Worm (Caenorhabditis elegans) whole organism, L4 larva: Measurements from ENCODE around the gene rla-2.

Source experiments
- R02D3.7 ChIP-seq: fragments of 150-350 bp; sonication (generic microtip); optimal IDR thresholded peaks from 3 replicates; lab custom pipeline; 2014; ENCODE audit warnings: missing biosample characterization, missing genetic modification characterization
- daf-19 ChIP-seq: fragments of 200-800 bp; sonication (Bioruptor generic); conservative IDR thresholded peaks from 2 replicates; pipeline ENCODE4 v1.3.6; 2022; ENCODE audit warnings: missing genetic modification characterization, missing compliant biosample characterization
- dmd-9 ChIP-seq: fragments of 200-800 bp; sonication (Bioruptor generic); IDR thresholded peaks from 2 replicates; pipeline ENCODE4 v1.3.6; 2022; ENCODE audit warnings: missing genetic modification reagents, missing genetic modification characterization, missing compliant biosample characterization
- dve-1 ChIP-seq: sonication (generic microtip); optimal IDR thresholded peaks from 2 replicates; lab custom pipeline; 2017; ENCODE audit warnings: antibody characterized with exemption, mild to moderate bottlenecking, missing genetic modification characterization, missing compliant biosample characterization; ENCODE audit not compliant: insufficient read depth
- jun-1 ChIP-seq: fragments of 150-350 bp; optimal IDR thresholded peaks from 2 replicates; lab custom pipeline; 2014; ENCODE audit warnings: missing biosample characterization, missing genetic modification reagents, missing genetic modification characterization
- lin-13 ChIP-seq: fragments of 150-350 bp; optimal IDR thresholded peaks from 2 replicates; lab custom pipeline; 2014; ENCODE audit warnings: missing biosample characterization, missing genetic modification reagents, missing genetic modification characterization
- lsy-2 ChIP-seq, 2 experiments: fragments of 150-350 bp in 1 of 2; sonication (generic microtip) in 1 of 2; optimal IDR thresholded peaks; 2 replicates each; lab custom pipeline; 2014 to 2017; ENCODE audit warnings: missing biosample characterization in 2 of 2, missing genetic modification characterization in 2 of 2
- nhr-11 ChIP-seq: fragments of 150-350 bp; optimal IDR thresholded peaks from 2 replicates; lab custom pipeline; 2014; ENCODE audit warnings: missing biosample characterization, missing genetic modification characterization
- nhr-77 ChIP-seq: fragments of 150-350 bp; optimal IDR thresholded peaks from 2 replicates; lab custom pipeline; 2014; ENCODE audit warnings: missing biosample characterization, missing genetic modification characterization
- saeg-2 ChIP-seq: fragments of 200-800 bp; sonication (Bioruptor generic); IDR thresholded peaks from 2 replicates; pipeline ENCODE4 v1.3.6; 2022; ENCODE audit warnings: missing genetic modification reagents, missing genetic modification characterization, missing compliant biosample characterization
- unc-39 ChIP-seq: sonication (generic microtip); optimal IDR thresholded peaks from 2 replicates; lab custom pipeline; 2017; ENCODE audit warnings: missing biosample characterization, missing genetic modification characterization
- zag-1 ChIP-seq: fragments of 150-350 bp; optimal IDR thresholded peaks from 2 replicates; lab custom pipeline; 2014; ENCODE audit warnings: missing biosample characterization, missing genetic modification characterization

- peak; percentile 46 for TF ChIP-seq jun-1 (tag; lab: Kevin White, UChicago)
- TF ChIP-seq nhr-77 (tag; lab: Kevin White, UChicago): peak; percentile 70
- peak; percentile 84 for TF ChIP-seq nhr-11 (tag; lab: Kevin White, UChicago)
- TF ChIP-seq saeg-2 (GFP tag; lab: Robert Waterston, UW): peak; percentile 83
- no peak for TF ChIP-seq zag-1 (tag; lab: Kevin White, UChicago)
- no peak for TF ChIP-seq dmd-9 (GFP tag; lab: Robert Waterston, UW)
- no peak for TF ChIP-seq R02D3.7
- peak; percentile 95 for TF ChIP-seq dve-1 (tag; lab: Kevin White, UChicago)
- TF ChIP-seq lin-13: peak; percentile 75
- TF ChIP-seq daf-19 (GFP tag; lab: Robert Waterston, UW): no peak
- TF ChIP-seq lsy-2 (tag; optimal IDR thresholded peaks at IDR 0.05; lab: Kevin White, UChicago): peak; percentile 63 to 85
- TF ChIP-seq unc-39 (tag; lab: Kevin White, UChicago): no peak
These were observed 25.2 kb upstream of the rla-2 start for ce11 chrIV:13395255-13395654.
